Fruit fly (Drosophila melanogaster) whole organism, embryonic: ENCODE results near the gene alphaTub84D.

Source experiments
- ATbp ChIP-seq: fragments of 200-800 bp; sonication (Bioruptor generic); optimal IDR thresholded peaks from 2 replicates; lab custom pipeline; 2017; ENCODE audit warnings: missing biosample characterization, mild to moderate bottlenecking, missing genetic modification characterization, missing genetic modification reagents
- Ada2b ChIP-seq: fragments of 200-800 bp; sonication (Bioruptor generic); IDR thresholded peaks from 2 replicates; pipeline ENCODE4 v1.3.6; 2022; ENCODE audit warnings: missing biosample characterization, missing genetic modification characterization
- Awh ChIP-seq: fragments of 200-800 bp; sonication (Bioruptor generic); IDR thresholded peaks from 2 replicates; pipeline ENCODE4, ENCODE4 v1.3.6; 2022; ENCODE audit warnings: missing biosample characterization, missing genetic modification characterization
- CG1024 ChIP-seq: fragments of 200-800 bp; sonication (Bioruptor generic); IDR thresholded peaks from 2 replicates; pipeline ENCODE4 v1.3.6; 2022; ENCODE audit warnings: missing biosample characterization, missing genetic modification characterization
- CG11504 ChIP-seq: fragments of 200-800 bp; sonication (Bioruptor generic); optimal IDR thresholded peaks from 3 replicates; lab custom pipeline; 2019; ENCODE audit warnings: missing biosample characterization, mild to moderate bottlenecking, missing genetic modification characterization, moderate library complexity
- CG12071 ChIP-seq: fragments of 200-800 bp; sonication (Bioruptor generic); optimal IDR thresholded peaks from 3 replicates; lab custom pipeline; 2018; ENCODE audit warnings: missing biosample characterization, mild to moderate bottlenecking, missing genetic modification characterization
- CG12659 ChIP-seq: fragments of 200-800 bp; sonication (Bioruptor generic); optimal IDR thresholded peaks from 3 replicates; lab custom pipeline; 2017; ENCODE audit warnings: mild to moderate bottlenecking, missing biosample characterization, missing genetic modification reagents, missing genetic modification characterization
- CG12744 ChIP-seq: fragments of 200-800 bp; sonication (Bioruptor generic); optimal IDR thresholded peaks from 2 replicates; lab custom pipeline; 2016; ENCODE audit warnings: missing biosample characterization, missing genetic modification characterization
- CG14667 ChIP-seq: fragments of 200-800 bp; sonication (Bioruptor generic); IDR thresholded peaks from 2 replicates; pipeline ENCODE4 v1.3.6; 2022; ENCODE audit warnings: missing biosample characterization, missing genetic modification characterization
- CG15479 ChIP-seq: fragments of 200-800 bp; sonication (Bioruptor generic); optimal IDR thresholded peaks from 3 replicates; lab custom pipeline; 2019; ENCODE audit warnings: missing biosample characterization, mild to moderate bottlenecking, missing genetic modification characterization, moderate library complexity
- CG31441 ChIP-seq: fragments of 200-800 bp; sonication (Bioruptor generic); IDR thresholded peaks from 2 replicates; pipeline ENCODE4 v1.3.6; 2022; ENCODE audit warnings: missing biosample characterization, missing genetic modification characterization
- CG4328 ChIP-seq: fragments of 200-800 bp; sonication (Bioruptor generic); optimal IDR thresholded peaks from 3 replicates; lab custom pipeline; 2017; ENCODE audit warnings: missing biosample characterization, missing genetic modification reagents, missing genetic modification characterization
- CG5245 ChIP-seq: fragments of 200-800 bp; sonication (Bioruptor generic); optimal IDR thresholded peaks from 3 replicates; lab custom pipeline; 2016; ENCODE audit warnings: missing biosample characterization, missing genetic modification characterization
- CG6254 ChIP-seq: fragments of 200-800 bp; sonication (Bioruptor generic); optimal IDR thresholded peaks from 3 replicates; lab custom pipeline; 2017; ENCODE audit warnings: mild to moderate bottlenecking, missing biosample characterization, missing genetic modification reagents, missing genetic modification characterization
- CG7556 ChIP-seq: fragments of 200-800 bp; sonication (Bioruptor generic); optimal IDR thresholded peaks from 2 replicates; lab custom pipeline; 2017; ENCODE audit warnings: missing biosample characterization, mild to moderate bottlenecking, missing genetic modification characterization
- CG7786 ChIP-seq: fragments of 200-800 bp; sonication (Bioruptor generic); optimal IDR thresholded peaks from 2 replicates; lab custom pipeline; 2016; ENCODE audit warnings: missing biosample characterization, missing genetic modification characterization
- CG8478 ChIP-seq: fragments of >200 bp; optimal IDR thresholded peaks from 2 replicates; lab custom pipeline; 2018
- Chrac-16 ChIP-seq: fragments of 200-800 bp; sonication (Bioruptor generic); optimal IDR thresholded peaks from 3 replicates; lab custom pipeline; 2016; ENCODE audit warnings: missing biosample characterization, missing genetic modification characterization
- Eip74EF ChIP-seq, 2 experiments: fragments of 200-800 bp in 1 of 2; fragments of >200 bp in 1 of 2; sonication (Bioruptor generic) in 1 of 2; optimal IDR thresholded peaks; 2 replicates each; lab custom pipeline; 2017 to 2019; ENCODE audit warnings: missing biosample characterization in 2 of 2, missing genetic modification characterization in 2 of 2, mild to moderate bottlenecking in 1 of 2, moderate library complexity in 1 of 2
- Ets65A ChIP-seq: fragments of 200-800 bp; sonication (Bioruptor generic); peaks from one replicate; lab custom pipeline; 2016; ENCODE audit warnings: missing biosample characterization, missing genetic modification characterization
- Hmx ChIP-seq: fragments of 200-800 bp; sonication (Bioruptor generic); optimal IDR thresholded peaks from 2 replicates; lab custom pipeline; 2016; ENCODE audit warnings: missing biosample characterization, missing genetic modification characterization
- MESR4 ChIP-seq: fragments of 200-800 bp; sonication (Bioruptor generic); optimal IDR thresholded peaks from 2 replicates; lab custom pipeline; 2018; ENCODE audit warnings: missing biosample characterization, mild to moderate bottlenecking, missing genetic modification characterization, moderate library complexity
- Max ChIP-seq: fragments of 200-800 bp; sonication (Bioruptor generic); optimal IDR thresholded peaks from 2 replicates; lab custom pipeline; 2016; ENCODE audit warnings: missing biosample characterization, mild to moderate bottlenecking, missing genetic modification characterization
- Meics ChIP-seq: fragments of 200-800 bp; sonication (Bioruptor generic); optimal IDR thresholded peaks from 2 replicates; lab custom pipeline; 2017; ENCODE audit warnings: missing biosample characterization, mild to moderate bottlenecking, missing genetic modification characterization
- Nf-YA ChIP-seq: fragments of 200-800 bp; sonication (Bioruptor generic); IDR thresholded peaks from 2 replicates; pipeline ENCODE4 v1.3.6; 2022; ENCODE audit warnings: missing biosample characterization, missing genetic modification characterization
- Nf-YB ChIP-seq: fragments of 200-800 bp; sonication (Bioruptor generic); optimal IDR thresholded peaks from 3 replicates; lab custom pipeline; 2019; ENCODE audit warnings: missing biosample characterization, mild to moderate bottlenecking, missing genetic modification characterization, moderate library complexity
- NfI ChIP-seq: fragments of 200-800 bp; sonication (Bioruptor generic); optimal IDR thresholded peaks from 3 replicates; lab custom pipeline; 2018; ENCODE audit warnings: missing biosample characterization, mild to moderate bottlenecking, missing genetic modification characterization, moderate library complexity
- Ptx1 ChIP-seq: fragments of 200-800 bp; sonication (Bioruptor generic); IDR thresholded peaks from 2 replicates; pipeline ENCODE4 v1.3.6; 2022; ENCODE audit warnings: missing biosample characterization, missing genetic modification characterization
- Ssrp ChIP-seq: fragments of 200-800 bp; sonication (Bioruptor generic); optimal IDR thresholded peaks from 2 replicates; lab custom pipeline; 2018; ENCODE audit warnings: missing biosample characterization, mild to moderate bottlenecking, missing genetic modification characterization, moderate library complexity
- TFAM ChIP-seq: fragments of 200-800 bp; sonication (Bioruptor generic); optimal IDR thresholded peaks from 2 replicates; lab custom pipeline; 2017; ENCODE audit warnings: missing biosample characterization, missing genetic modification characterization, inconsistent platforms
- Xbp1 ChIP-seq: fragments of 200-800 bp; sonication (Bioruptor generic); optimal IDR thresholded peaks from 3 replicates; lab custom pipeline; 2016; ENCODE audit warnings: missing biosample characterization, mild to moderate bottlenecking, missing genetic modification characterization
- ase ChIP-seq: fragments of 200-800 bp; sonication (Bioruptor generic); IDR thresholded peaks from 3 replicates; pipeline ENCODE4 v1.3.6; 2022; ENCODE audit warnings: missing biosample characterization, missing genetic modification characterization
- br ChIP-seq: fragments of >200 bp; optimal IDR thresholded peaks from 2 replicates; lab custom pipeline; 2017
- cato ChIP-seq: fragments of 200-800 bp; sonication (Bioruptor generic); optimal IDR thresholded peaks from 2 replicates; lab custom pipeline; 2016; ENCODE audit warnings: missing biosample characterization, missing genetic modification characterization, borderline replicate concordance
- crp ChIP-seq, 2 experiments: fragments of 200-800 bp; sonication (Bioruptor generic); optimal IDR thresholded peaks; 2 replicates in 1 of 2; 3 replicates in 1 of 2; lab custom pipeline; 2017; ENCODE audit warnings: missing biosample characterization in 2 of 2, missing genetic modification characterization in 2 of 2, mild to moderate bottlenecking in 1 of 2, moderate library complexity in 1 of 2
- emc ChIP-seq: fragments of 200-800 bp; sonication (Bioruptor generic); optimal IDR thresholded peaks from 2 replicates; lab custom pipeline; 2016; ENCODE audit warnings: missing biosample characterization, missing genetic modification characterization
- esg ChIP-seq: fragments of 200-800 bp; sonication (Bioruptor generic); conservative IDR thresholded peaks from 2 replicates; pipeline ENCODE4 v1.3.6; 2022; ENCODE audit warnings: missing biosample characterization, missing genetic modification characterization
- ewg ChIP-seq: fragments of 200-800 bp; sonication (Bioruptor generic); optimal IDR thresholded peaks from 3 replicates; lab custom pipeline; 2017; ENCODE audit warnings: mild to moderate bottlenecking, missing biosample characterization, missing genetic modification reagents, missing genetic modification characterization
- exex ChIP-seq: fragments of 200-800 bp; sonication (Bioruptor generic); optimal IDR thresholded peaks from 4 replicates; lab custom pipeline; 2018; ENCODE audit warnings: missing biosample characterization, mild to moderate bottlenecking, missing genetic modification characterization, moderate library complexity
- eyg ChIP-seq: fragments of 200-800 bp; sonication (Bioruptor generic); optimal IDR thresholded peaks from 3 replicates; lab custom pipeline; 2016; ENCODE audit warnings: missing biosample characterization, missing genetic modification characterization
- gem ChIP-seq: fragments of 200-800 bp; sonication (Bioruptor generic); optimal IDR thresholded peaks from 2 replicates; lab custom pipeline; 2019; ENCODE audit warnings: missing biosample characterization, mild to moderate bottlenecking, missing genetic modification characterization, moderate library complexity
- knrl ChIP-seq: fragments of 200-800 bp; sonication (Bioruptor generic); IDR thresholded peaks from 3 replicates; pipeline ENCODE4 v1.3.6; 2022; ENCODE audit warnings: missing biosample characterization, missing genetic modification characterization; ENCODE audit not compliant: partially characterized antibody
- onecut ChIP-seq: fragments of 200-800 bp; sonication (Bioruptor generic); IDR thresholded peaks from 2 replicates; pipeline ENCODE4 v1.3.6; 2022; ENCODE audit warnings: missing biosample characterization, missing genetic modification characterization
- org-1 ChIP-seq: fragments of 200-800 bp; sonication (Bioruptor generic); optimal IDR thresholded peaks from 2 replicates; lab custom pipeline; 2017; ENCODE audit warnings: missing biosample characterization, missing genetic modification characterization
- pan ChIP-seq, 4 experiments: fragments of >200 bp in 3 of 4; fragments of 200-800 bp in 1 of 4; sonication (Bioruptor generic) in 1 of 4; optimal IDR thresholded peaks in 3 of 4; IDR thresholded peaks in 1 of 4; 2 replicates each; pipeline versions ENCODE4 v1.3.6 to Lab custom; 2017 to 2022; ENCODE audit warnings: missing biosample characterization in 2 of 4, missing genetic modification characterization in 2 of 4, mixed read lengths in 1 of 4
- phol ChIP-seq: fragments of 200-800 bp; sonication (Bioruptor generic); optimal IDR thresholded peaks from 3 replicates; lab custom pipeline; 2018; ENCODE audit warnings: missing biosample characterization, mild to moderate bottlenecking, missing genetic modification characterization, moderate library complexity
- ro ChIP-seq: fragments of 200-800 bp; sonication (Bioruptor generic); IDR thresholded peaks from 2 replicates; pipeline ENCODE4 v1.3.6; 2022; ENCODE audit warnings: missing biosample characterization, missing genetic modification characterization
- sr ChIP-seq: fragments of 200-800 bp; sonication (Bioruptor generic); IDR thresholded peaks from 3 replicates; pipeline ENCODE4 v1.3.6; 2022; ENCODE audit warnings: missing biosample characterization, missing genetic modification characterization
- stwl ChIP-seq: fragments of 200-800 bp; sonication (Bioruptor generic); optimal IDR thresholded peaks from 3 replicates; lab custom pipeline; 2018; ENCODE audit warnings: missing biosample characterization, mild to moderate bottlenecking, missing genetic modification characterization, moderate library complexity
- ttk ChIP-seq: fragments of 200-800 bp; sonication (Bioruptor generic); IDR thresholded peaks from 2 replicates; pipeline ENCODE4 v2.1.2; 2022; ENCODE audit warnings: missing biosample characterization, missing genetic modification characterization
- zen ChIP-seq: fragments of 200-800 bp; sonication (Bioruptor generic); optimal IDR thresholded peaks from 3 replicates; lab custom pipeline; 2018; ENCODE audit warnings: missing biosample characterization, mild to moderate bottlenecking, missing genetic modification characterization, moderate library complexity

alphaTub84D gene

DNA sequence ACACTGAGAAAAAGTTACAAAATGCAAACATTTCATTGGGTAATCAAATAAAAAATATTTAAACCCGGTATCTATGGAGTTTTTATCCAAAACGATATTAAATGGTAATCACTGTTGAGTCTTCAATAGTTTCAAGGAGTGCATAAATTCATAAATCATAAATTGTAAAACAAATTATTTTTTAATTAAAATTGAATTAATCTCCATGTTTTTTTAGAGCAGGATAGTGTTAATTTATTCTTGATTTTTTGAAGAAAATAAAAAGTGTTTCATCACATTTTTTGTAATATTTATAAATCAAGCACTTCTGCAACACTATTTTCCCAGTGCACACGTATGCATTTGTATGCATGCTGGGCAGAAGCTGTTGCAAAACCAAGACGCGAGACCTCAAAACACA lies 39.7 kb upstream of the alphaTub84D start (continued):
- TF ChIP-seq CG15479 (GFP tag; lab: Kevin White, UChicago) (no peak), ttk (GFP tag; lab: Robert Waterston, UW) (peak; percentile 74), CG4328 (GFP tag; lab: Kevin White, UChicago) (peak; percentile 8), ATbp (GFP tag; lab: Kevin White, UChicago) (peak; percentile 63), ase (peak; percentile 51; the same call in 1 of the 3 replicates), CG8478 (lab: Kevin White, UChicago) (no peak), CG1024 (no peak), org-1 (peak; percentile 35), phol (tag; lab: Kevin White, UChicago) (peak; percentile 86), CG5245 (GFP tag; lab: Kevin White, UChicago) (peak; percentile 20), br (lab: Kevin White, UChicago) (no peak), Hmx (GFP tag; lab: Kevin White, UChicago) (peak; percentile 4), MESR4 (GFP tag; lab: Kevin White, UChicago) (no peak), Nf-YB (no peak), CG11504 (tag; lab: Kevin White, UChicago) (peak; percentile 90), zen (tag; lab: Kevin White, UChicago) (no peak), knrl (GFP tag; lab: Robert Waterston, UW) (no peak), CG7786 (no peak), gem (peak; percentile 83), CG7556 (peak; percentile 55), ro (GFP tag; lab: Robert Waterston, UW) (no peak), Max (GFP tag; lab: Kevin White, UChicago) (peak; percentile 5), cato (peak; percentile 29), CG12659 (GFP tag; lab: Kevin White, UChicago) (peak; percentile 68), pan (optimal IDR thresholded peaks at IDR 0.05; lab: Kevin White, UChicago) (no peak), pan (GFP tag; optimal IDR thresholded peaks at IDR 0.05 in 1 of 2, IDR thresholded peaks at IDR 0.05 in 1 of 2) (peak in 1 of 2 experiments; percentile 57), Ptx1 (GFP tag; lab: Robert Waterston, UW) (peak; percentile 66), Xbp1 (GFP tag; lab: Kevin White, UChicago) (peak; percentile 62), CG6254 (GFP tag; lab: Kevin White, UChicago) (peak; percentile 11), crp (GFP tag; optimal IDR thresholded peaks at IDR 0.05; lab: Kevin White, UChicago) (no peak), Meics (GFP tag; lab: Kevin White, UChicago) (peak; percentile 44), Nf-YA (GFP tag; lab: Robert Waterston, UW) (no peak), ewg (GFP tag; lab: Kevin White, UChicago) (peak; percentile 48), onecut (GFP tag; lab: Robert Waterston, UW) (no peak), sr (no peak), exex (tag; lab: Kevin White, UChicago) (no peak), eyg (GFP tag; lab: Kevin White, UChicago) (no peak), Eip74EF (GFP tag; optimal IDR thresholded peaks at IDR 0.05; lab: Kevin White, UChicago) (peak in 1 of 2 experiments; percentile 52), stwl (tag; lab: Kevin White, UChicago) (no peak), Chrac-16 (peak; percentile 31), CG12071 (GFP tag; lab: Kevin White, UChicago) (no peak), esg (GFP tag; lab: Robert Waterston, UW) (peak; percentile 58), emc (GFP tag; lab: Kevin White, UChicago) (no peak), Ets65A (GFP tag; lab: Kevin White, UChicago) (no peak), Ssrp (tag; lab: Kevin White, UChicago) (no peak), Ada2b (GFP tag; lab: Robert Waterston, UW) (peak; percentile 28; the same call in 1 of the 2 replicates), NfI (GFP tag; lab: Kevin White, UChicago) (peak; percentile 22), Awh (GFP tag; lab: Robert Waterston, UW) (no peak), TFAM (no peak), CG14667 (GFP tag; lab: Robert Waterston, UW) (no peak), CG31441 (GFP tag; lab: Robert Waterston, UW) (peak; percentile 89), CG12744 (GFP tag; lab: Kevin White, UChicago) (no peak)
